Worm (Caenorhabditis elegans): ENCODE measurements around the gene hrpu-1.

Gene hrpu-1

ce11 chrIV:15012154-15012892 is 27.1 kb upstream of the hrpu-1 start:
- no peak for TF ChIP-seq ztf-16 (tag; optimal IDR thresholded peaks at IDR 0.05)
- TF ChIP-seq ceh-18 (tag; optimal IDR thresholded peaks at IDR 0.05), result no peak
- no peak for TF ChIP-seq dve-1 (tag; optimal IDR thresholded peaks at IDR 0.05)
- no peak for TF ChIP-seq ahr-1 (tag; optimal IDR thresholded peaks at IDR 0.05)
- TF ChIP-seq ceh-31 (tag; optimal IDR thresholded peaks at IDR 0.05), result no peak
- no peak for TF ChIP-seq unc-42 (tag; optimal IDR thresholded peaks at IDR 0.05)
- no peak for TF ChIP-seq hlh-30 (tag; optimal IDR thresholded peaks at IDR 0.05; ENCODE audit: insufficient read depth)

- TF ChIP-seq Y22D7AL.16 (tag; optimal IDR thresholded peaks at IDR 0.05) (no peak), odd-2 (tag; optimal IDR thresholded peaks at IDR 0.05) (no peak)
Observed at ce11 chrIV:15013083-15013482, 26.3 kb upstream of the hrpu-1 start, which contains the start of gene qars-1. Gene qars-1 (minus strand): TSS chrIV:15013183.

ce11 chrIV:15013517-15014085 is 25.8 kb upstream of the hrpu-1 start, which contains the start of gene Y41E3.7:
Gene Y41E3.7 (plus strand): TSS chrIV:15014035.
- TF ChIP-seq C08G9.2 (tag; optimal IDR thresholded peaks at IDR 0.05) (no peak), pag-3 (tag; optimal IDR thresholded peaks at IDR 0.05; ENCODE audit: borderline replicate concordance) (no peak), pha-4 (tag; optimal IDR thresholded peaks at IDR 0.05) (no peak), K02D7.2 (tag; optimal IDR thresholded peaks at IDR 0.05) (no peak), fkh-6 (tag; optimal IDR thresholded peaks at IDR 0.05) (no peak), npax-4 (tag; optimal IDR thresholded peaks at IDR 0.05) (no peak), T23F11.4 (GFP tag; optimal IDR thresholded peaks at IDR 0.05) (no peak), ahr-1 (tag; optimal IDR thresholded peaks at IDR 0.05) (no peak), madf-2 (tag; optimal IDR thresholded peaks at IDR 0.05) (no peak), lim-6 (tag; optimal IDR thresholded peaks at IDR 0.05) (no peak), ceh-2 (tag; optimal IDR thresholded peaks at IDR 0.05) (no peak), unc-3 (GFP tag; conservative IDR thresholded peaks at IDR 0.05) (no peak), unc-3 (tag; optimal IDR thresholded peaks at IDR 0.05) (no peak), sox-4 (tag; optimal IDR thresholded peaks at IDR 0.05) (no peak)

DNA sequence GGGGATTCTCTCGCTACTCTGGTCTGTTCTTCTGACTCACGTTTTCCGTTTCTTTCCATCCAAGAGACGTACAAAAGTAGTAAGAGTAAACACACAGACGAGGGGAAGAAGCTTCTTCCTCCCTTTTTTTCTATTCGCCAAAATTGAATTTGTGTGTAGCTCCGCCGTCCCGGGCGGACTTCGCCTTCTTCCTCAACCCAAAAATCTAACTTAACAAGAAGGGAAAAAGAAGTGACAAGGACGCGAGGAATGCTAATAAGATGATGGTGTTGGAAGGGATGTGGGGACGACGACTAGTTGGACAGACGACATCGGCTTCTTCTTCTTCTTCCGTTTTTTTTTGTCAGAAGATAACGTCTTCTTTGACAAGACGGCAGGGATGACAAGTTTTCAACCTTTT is 22.4 kb upstream of the hrpu-1 start:
- TF ChIP-seq hlh-15 (tag; optimal IDR thresholded peaks at IDR 0.05) (no peak), unc-42 (tag; optimal IDR thresholded peaks at IDR 0.05) (peak; percentile 99), fkh-10 (GFP tag; optimal IDR thresholded peaks at IDR 0.05) (peak; percentile 45), ceh-31 (tag; optimal IDR thresholded peaks at IDR 0.05) (peak; percentile 54), tbx-2 (tag; optimal IDR thresholded peaks at IDR 0.05) (no peak), ceh-6 (GFP tag; optimal IDR thresholded peaks at IDR 0.05) (no peak)

ce11 chrIV:15020958-15021357 is 18.5 kb upstream of the hrpu-1 start:
- peak; percentile 51 for TF ChIP-seq ceh-14 (tag; optimal IDR thresholded peaks at IDR 0.05)
- peak; percentile 38 for TF ChIP-seq ceh-31 (tag; optimal IDR thresholded peaks at IDR 0.05)
- TF ChIP-seq hlh-30 (tag; optimal IDR thresholded peaks at IDR 0.05; ENCODE audit: insufficient read depth), result no peak
- TF ChIP-seq unc-42 (tag; optimal IDR thresholded peaks at IDR 0.05), result peak; percentile 75

ce11 chrIV:15024426-15024825 is 15.0 kb upstream of the hrpu-1 start:
- TF ChIP-seq ref-2 (tag; optimal IDR thresholded peaks at IDR 0.05) (no peak), hlh-13 (GFP tag; optimal IDR thresholded peaks at IDR 0.05) (no peak)

- TF ChIP-seq pha-2 (tag; optimal IDR thresholded peaks at IDR 0.05) (peak; percentile 18), hlh-13 (GFP tag; optimal IDR thresholded peaks at IDR 0.05) (no peak), elt-2 (tag; optimal IDR thresholded peaks at IDR 0.05) (peak; percentile 29), T23F11.4 (GFP tag; optimal IDR thresholded peaks at IDR 0.05) (no peak), nfya-1 (tag; optimal IDR thresholded peaks at IDR 0.05) (peak; percentile 39)
Observed at ce11 chrIV:15025384-15025783, 14.0 kb upstream of the hrpu-1 start, which contains the start of gene fcd-2. Gene fcd-2 (plus strand): TSS chrIV:15025710.

Measured in whole organism, late embryonic.